Fruit fly (Drosophila melanogaster) whole organism, embryonic: ENCODE measurements around the gene CG31855.

Experiments
- Aef1 ChIP-seq: fragments of 200-800 bp; sonication (Bioruptor generic); IDR thresholded peaks from 3 replicates; pipeline ENCODE4 v1.3.6; 2022; ENCODE audit warnings: missing biosample characterization, missing genetic modification characterization
- CG10431 ChIP-seq: fragments of 200-800 bp; sonication (Bioruptor generic); optimal IDR thresholded peaks from 3 replicates; lab custom pipeline; 2018; ENCODE audit warnings: missing biosample characterization, mild to moderate bottlenecking, missing genetic modification characterization
- CG10543 ChIP-seq: fragments of 200-800 bp; sonication (Bioruptor generic); optimal IDR thresholded peaks from 3 replicates; lab custom pipeline; 2017; ENCODE audit warnings: missing biosample characterization, mild to moderate bottlenecking, missing genetic modification characterization, moderate library complexity
- CG10565 ChIP-seq: fragments of 200-800 bp; sonication (Bioruptor generic); optimal IDR thresholded peaks from 3 replicates; lab custom pipeline; 2016; ENCODE audit warnings: missing biosample characterization, mild to moderate bottlenecking, missing genetic modification characterization
- CG11504 ChIP-seq: fragments of 200-800 bp; sonication (Bioruptor generic); optimal IDR thresholded peaks from 3 replicates; lab custom pipeline; 2019; ENCODE audit warnings: missing biosample characterization, mild to moderate bottlenecking, missing genetic modification characterization, moderate library complexity
- CG12391 ChIP-seq: fragments of 200-800 bp; sonication (Bioruptor generic); optimal IDR thresholded peaks from 3 replicates; lab custom pipeline; 2018; ENCODE audit warnings: missing biosample characterization, mild to moderate bottlenecking, missing genetic modification characterization, moderate library complexity
- CG13287 ChIP-seq: fragments of 200-800 bp; sonication (Bioruptor generic); IDR thresholded peaks from 2 replicates; pipeline ENCODE4 v1.3.6; 2022; ENCODE audit warnings: missing biosample characterization, missing genetic modification characterization; ENCODE audit not compliant: partially characterized antibody
- CG13624 ChIP-seq: fragments of 200-800 bp; sonication (Bioruptor generic); optimal IDR thresholded peaks from 2 replicates; lab custom pipeline; 2016; ENCODE audit warnings: missing biosample characterization, missing genetic modification characterization
- CG14860 ChIP-seq: fragments of 200-800 bp; sonication (Bioruptor generic); IDR thresholded peaks from 3 replicates; pipeline ENCODE4 v1.3.6; 2022; ENCODE audit warnings: missing biosample characterization, missing genetic modification characterization; ENCODE audit not compliant: partially characterized antibody
- CG15073 ChIP-seq: fragments of 200-800 bp; sonication (Bioruptor generic); optimal IDR thresholded peaks from 2 replicates; lab custom pipeline; 2016; ENCODE audit warnings: missing biosample characterization, missing genetic modification characterization
- CG1603 ChIP-seq: fragments of 200-800 bp; sonication (Bioruptor generic); optimal IDR thresholded peaks from 2 replicates; lab custom pipeline; 2019; ENCODE audit warnings: missing biosample characterization, mild to moderate bottlenecking, missing genetic modification characterization, moderate library complexity
- CG16813 ChIP-seq: fragments of 200-800 bp; sonication (Bioruptor generic); IDR thresholded peaks from 3 replicates; pipeline ENCODE4 v1.3.6; 2022; ENCODE audit warnings: missing biosample characterization, missing genetic modification characterization; ENCODE audit not compliant: partially characterized antibody
- CG17361 ChIP-seq: fragments of 200-800 bp; sonication (Bioruptor generic); IDR thresholded peaks from 3 replicates; pipeline ENCODE4 v1.3.6; 2022; ENCODE audit warnings: missing biosample characterization, missing genetic modification characterization
- CG17612 ChIP-seq: fragments of 200-800 bp; sonication (Bioruptor generic); IDR thresholded peaks from 2 replicates; pipeline ENCODE4 v1.3.6; 2022; ENCODE audit warnings: missing biosample characterization, missing genetic modification characterization
- CG1792 ChIP-seq: fragments of 200-800 bp; sonication (Bioruptor generic); optimal IDR thresholded peaks from 2 replicates; lab custom pipeline; 2016; ENCODE audit warnings: missing biosample characterization, missing genetic modification characterization
- CG18599 ChIP-seq: fragments of 200-800 bp; sonication (Bioruptor generic); optimal IDR thresholded peaks from 3 replicates; lab custom pipeline; 2017; ENCODE audit warnings: missing biosample characterization, missing genetic modification characterization, mild to moderate bottlenecking, moderate library complexity, missing genetic modification reagents
- CG30403 ChIP-seq: fragments of 200-800 bp; sonication (Bioruptor generic); optimal IDR thresholded peaks from 3 replicates; lab custom pipeline; 2016; ENCODE audit warnings: missing biosample characterization, missing genetic modification characterization
- CG31441 ChIP-seq: fragments of 200-800 bp; sonication (Bioruptor generic); IDR thresholded peaks from 2 replicates; pipeline ENCODE4 v1.3.6; 2022; ENCODE audit warnings: missing biosample characterization, missing genetic modification characterization
- CG4404 ChIP-seq: fragments of 200-800 bp; sonication (Bioruptor generic); IDR thresholded peaks from 2 replicates; pipeline ENCODE4 v1.3.6; 2022; ENCODE audit warnings: missing biosample characterization, missing genetic modification characterization
- CG4707 ChIP-seq: fragments of 200-800 bp; sonication (Bioruptor generic); optimal IDR thresholded peaks from 2 replicates; lab custom pipeline; 2018; ENCODE audit warnings: missing biosample characterization, mild to moderate bottlenecking, missing genetic modification characterization, moderate library complexity
- CG8924 ChIP-seq: fragments of 200-800 bp; optimal IDR thresholded peaks from 3 replicates; lab custom pipeline; 2019; ENCODE audit warnings: missing biosample characterization, mild to moderate bottlenecking, missing genetic modification characterization, moderate library complexity
- CG9727 ChIP-seq: fragments of 200-800 bp; sonication (Bioruptor generic); optimal IDR thresholded peaks from 3 replicates; lab custom pipeline; 2017; ENCODE audit warnings: missing biosample characterization, mild to moderate bottlenecking, missing genetic modification characterization
- Chrac-16 ChIP-seq: fragments of 200-800 bp; sonication (Bioruptor generic); optimal IDR thresholded peaks from 3 replicates; lab custom pipeline; 2016; ENCODE audit warnings: missing biosample characterization, missing genetic modification characterization
- D ChIP-seq, 2 experiments: fragments of 200-800 bp in 1 of 2; fragments of >200 bp in 1 of 2; sonication (Bioruptor generic) in 1 of 2; optimal IDR thresholded peaks; 2 replicates in 1 of 2; 3 replicates in 1 of 2; lab custom pipeline; 2017; ENCODE audit warnings: mild to moderate bottlenecking in 1 of 2, missing biosample characterization in 1 of 2, missing genetic modification characterization in 1 of 2, missing genetic modification reagents in 1 of 2
- D19A ChIP-seq: fragments of 200-800 bp; optimal IDR thresholded peaks from 3 replicates; lab custom pipeline; 2019; ENCODE audit warnings: missing biosample characterization, mild to moderate bottlenecking, missing genetic modification characterization, moderate library complexity
- Dfd ChIP-seq, 2 experiments: fragments of >200 bp; optimal IDR thresholded peaks; 2 replicates each; lab custom pipeline; 2017; ENCODE audit warnings: missing biosample characterization in 2 of 2, missing genetic modification characterization in 2 of 2
- Doc3 ChIP-seq: fragments of 200-800 bp; sonication (Bioruptor generic); IDR thresholded peaks from 3 replicates; pipeline ENCODE4 v1.3.6; 2022; ENCODE audit warnings: missing biosample characterization, missing genetic modification characterization; ENCODE audit not compliant: partially characterized antibody
- Drgx ChIP-seq: fragments of 200-800 bp; sonication (Bioruptor generic); IDR thresholded peaks from 2 replicates; pipeline ENCODE4 v1.3.6; 2022; ENCODE audit warnings: missing biosample characterization, missing genetic modification characterization
- Fer3 ChIP-seq: fragments of 200-800 bp; sonication (Bioruptor generic); optimal IDR thresholded peaks from 2 replicates; lab custom pipeline; 2018; ENCODE audit warnings: missing biosample characterization, mild to moderate bottlenecking, missing genetic modification characterization, moderate library complexity
- Hmr ChIP-seq: fragments of 200-800 bp; sonication (Bioruptor generic); optimal IDR thresholded peaks from 3 replicates; lab custom pipeline; 2017; ENCODE audit warnings: mild to moderate bottlenecking, missing biosample characterization, missing genetic modification reagents, missing genetic modification characterization
- Hmx ChIP-seq: fragments of 200-800 bp; sonication (Bioruptor generic); optimal IDR thresholded peaks from 2 replicates; lab custom pipeline; 2016; ENCODE audit warnings: missing biosample characterization, missing genetic modification characterization
- Oaz ChIP-seq: fragments of 200-800 bp; sonication (Bioruptor generic); IDR thresholded peaks from 2 replicates; pipeline ENCODE4 v1.3.6; 2022; ENCODE audit warnings: missing biosample characterization, missing genetic modification characterization
- Ssrp ChIP-seq: fragments of 200-800 bp; sonication (Bioruptor generic); optimal IDR thresholded peaks from 2 replicates; lab custom pipeline; 2018; ENCODE audit warnings: missing biosample characterization, mild to moderate bottlenecking, missing genetic modification characterization, moderate library complexity
- al ChIP-seq: fragments of 200-800 bp; sonication (Bioruptor generic); IDR thresholded peaks from 2 replicates; pipeline ENCODE4 v1.3.6; 2022; ENCODE audit warnings: missing biosample characterization, missing genetic modification characterization
- corto ChIP-seq: fragments of 200-800 bp; sonication (Bioruptor generic); optimal IDR thresholded peaks from 2 replicates; lab custom pipeline; 2016; ENCODE audit warnings: missing biosample characterization, mild to moderate bottlenecking, missing genetic modification characterization, moderate library complexity
- dan ChIP-seq: fragments of 200-800 bp; sonication (Bioruptor generic); IDR thresholded peaks from 2 replicates; pipeline ENCODE4 v1.3.6; 2022; ENCODE audit warnings: missing biosample characterization, missing genetic modification characterization
- danr ChIP-seq: fragments of 200-800 bp; sonication (Bioruptor generic); IDR thresholded peaks from 2 replicates; pipeline ENCODE4 v1.3.6; 2022; ENCODE audit warnings: missing biosample characterization, missing genetic modification characterization
- dati ChIP-seq: fragments of 200-800 bp; sonication (Bioruptor generic); IDR thresholded peaks from 2 replicates; pipeline ENCODE4 v1.3.6; 2022; ENCODE audit warnings: missing biosample characterization, missing genetic modification characterization
- fd96Cb ChIP-seq: fragments of 200-800 bp; sonication (Bioruptor generic); optimal IDR thresholded peaks from 2 replicates; lab custom pipeline; 2018; ENCODE audit warnings: missing biosample characterization, mild to moderate bottlenecking, missing genetic modification characterization, moderate library complexity
- jing ChIP-seq: fragments of 200-800 bp; sonication (Bioruptor generic); optimal IDR thresholded peaks from 2 replicates; lab custom pipeline; 2018; ENCODE audit warnings: missing biosample characterization, mild to moderate bottlenecking, missing genetic modification characterization
- kni ChIP-seq: fragments of 200-800 bp; sonication (Bioruptor generic); optimal IDR thresholded peaks from 3 replicates; lab custom pipeline; 2017; ENCODE audit warnings: mild to moderate bottlenecking, missing biosample characterization, missing genetic modification reagents, missing genetic modification characterization
- lab ChIP-seq: fragments of 200-800 bp; sonication (Bioruptor generic); optimal IDR thresholded peaks from 3 replicates; lab custom pipeline; 2017; ENCODE audit warnings: missing biosample characterization, missing genetic modification characterization, mild to moderate bottlenecking, moderate library complexity, missing genetic modification reagents
- lbe ChIP-seq: fragments of 200-800 bp; sonication (Bioruptor generic); optimal IDR thresholded peaks from 2 replicates; lab custom pipeline; 2016; ENCODE audit warnings: missing biosample characterization, mild to moderate bottlenecking, missing genetic modification characterization
- nau ChIP-seq: fragments of 200-800 bp; sonication (Bioruptor generic); optimal IDR thresholded peaks from 3 replicates; lab custom pipeline; 2017; ENCODE audit warnings: missing biosample characterization, mild to moderate bottlenecking, missing genetic modification characterization, missing genetic modification reagents
- nerfin-1 ChIP-seq: fragments of 200-800 bp; sonication (Bioruptor generic); optimal IDR thresholded peaks from 3 replicates; lab custom pipeline; 2019; ENCODE audit warnings: missing biosample characterization, mild to moderate bottlenecking, missing genetic modification characterization, moderate library complexity
- onecut ChIP-seq: fragments of 200-800 bp; sonication (Bioruptor generic); IDR thresholded peaks from 2 replicates; pipeline ENCODE4 v1.3.6; 2022; ENCODE audit warnings: missing biosample characterization, missing genetic modification characterization
- pfk ChIP-seq: fragments of 200-800 bp; sonication (Bioruptor generic); optimal IDR thresholded peaks from 2 replicates; lab custom pipeline; 2018; ENCODE audit warnings: missing biosample characterization, mild to moderate bottlenecking, missing genetic modification characterization, moderate library complexity
- ssp ChIP-seq: fragments of 200-800 bp; sonication (Bioruptor generic); IDR thresholded peaks from 2 replicates; pipeline ENCODE4 v1.3.6; 2022; ENCODE audit warnings: missing biosample characterization, missing genetic modification characterization
- wdn ChIP-seq: fragments of 200-800 bp; sonication (Bioruptor generic); IDR thresholded peaks from 2 replicates; pipeline ENCODE4 v1.3.6; 2022; ENCODE audit warnings: missing biosample characterization, missing genetic modification characterization

The CG31855 gene

dm6 chr2L:13368940-13369339 is at the start of gene CG31855 (continued):
- TF ChIP-seq CG14860 (GFP tag; lab: Robert Waterston, UW) (no peak), CG18599 (GFP tag; lab: Kevin White, UChicago) (peak; percentile 86), CG17612 (GFP tag; lab: Robert Waterston, UW) (peak; percentile 39), al (GFP tag; lab: Robert Waterston, UW) (peak; percentile 61), CG1792 (GFP tag; lab: Kevin White, UChicago) (no peak), Dfd (GFP tag; optimal IDR thresholded peaks at IDR 0.05; lab: Kevin White, UChicago) (no peak), Fer3 (tag; lab: Kevin White, UChicago) (peak; percentile 85), Doc3 (GFP tag; lab: Robert Waterston, UW) (no peak), Drgx (GFP tag; lab: Robert Waterston, UW) (peak; percentile 51; the same call in 1 of the 2 replicates), CG15073 (GFP tag; lab: Kevin White, UChicago) (peak; percentile 6), ssp (GFP tag; lab: Robert Waterston, UW) (peak; percentile 50), CG10543 (GFP tag; lab: Kevin White, UChicago) (peak; percentile 86), Hmr (GFP tag; lab: Kevin White, UChicago) (peak; percentile 85), danr (GFP tag; lab: Robert Waterston, UW) (no peak), CG10431 (GFP tag; lab: Kevin White, UChicago) (peak; percentile 67), CG10565 (GFP tag; lab: Kevin White, UChicago) (peak; percentile 44), onecut (GFP tag; lab: Robert Waterston, UW) (peak; percentile 73), CG8924 (tag; lab: Kevin White, UChicago) (peak; percentile 82), CG31441 (GFP tag; lab: Robert Waterston, UW) (peak; percentile 78), pfk (peak; percentile 59), nerfin-1 (peak; percentile 63), dan (GFP tag; lab: Robert Waterston, UW) (no peak), nau (GFP tag; lab: Kevin White, UChicago) (peak; percentile 75), CG17361 (peak; percentile 73; the same call in 2 of the 3 replicates), kni (no peak), Oaz (peak; percentile 57; the same call in 1 of the 2 replicates), lab (GFP tag; lab: Kevin White, UChicago) (peak; percentile 91), Ssrp (tag; lab: Kevin White, UChicago) (peak; percentile 63), CG30403 (GFP tag; lab: Kevin White, UChicago) (peak; percentile 90), Chrac-16 (GFP tag; lab: Kevin White, UChicago) (peak; percentile 85), D (optimal IDR thresholded peaks at IDR 0.05; lab: Kevin White, UChicago) (no peak), D (GFP tag; optimal IDR thresholded peaks at IDR 0.05; lab: Kevin White, UChicago) (peak; percentile 56), lbe (peak; percentile 81), jing (GFP tag; lab: Kevin White, UChicago) (no peak), Hmx (GFP tag; lab: Kevin White, UChicago) (peak; percentile 78), CG4404 (GFP tag; lab: Robert Waterston, UW) (peak; percentile 56), CG13287 (peak; percentile 50; the same call in 1 of the 2 replicates), Aef1 (peak; percentile 89), CG1603 (peak; percentile 68), CG9727 (peak; percentile 72), fd96Cb (tag; lab: Kevin White, UChicago) (peak; percentile 61), D19A (tag; lab: Kevin White, UChicago) (peak; percentile 56), corto (GFP tag; lab: Kevin White, UChicago) (peak; percentile 40), dati (no peak), CG16813 (no peak), CG4707 (GFP tag; lab: Kevin White, UChicago) (peak; percentile 91), CG13624 (peak; percentile 79), wdn (GFP tag; lab: Robert Waterston, UW) (peak; percentile 70), CG12391 (peak; percentile 88), CG11504 (peak; percentile 80)
